Worm (Caenorhabditis elegans) whole organism, L1 larva: Measurements from ENCODE around the gene hpl-1.

Experiments used
- ama-1 ChIP-seq: fragments of 150-350 bp; optimal IDR thresholded peaks from 2 replicates; lab custom pipeline; 2014
- blmp-1 ChIP-seq: fragments of 150-350 bp; optimal IDR thresholded peaks from 2 replicates; lab custom pipeline; 2014; ENCODE audit warnings: missing biosample characterization, missing genetic modification characterization
- elt-2 ChIP-seq: sonication (generic microtip); optimal IDR thresholded peaks from 2 replicates; lab custom pipeline; 2016; ENCODE audit warnings: missing genetic modification characterization, mild to moderate bottlenecking, inconsistent platforms, missing compliant biosample characterization, missing genetic modification reagents
- fkh-4 ChIP-seq: sonication (generic microtip); optimal IDR thresholded peaks from 2 replicates; lab custom pipeline; 2016; ENCODE audit warnings: missing compliant biosample characterization, missing genetic modification characterization, borderline replicate concordance
- hlh-4 ChIP-seq: sonication (generic microtip); optimal IDR thresholded peaks from 2 replicates; lab custom pipeline; 2016; ENCODE audit warnings: mild to moderate bottlenecking, missing genetic modification characterization, missing compliant biosample characterization
- lin-13 ChIP-seq: fragments of 150-350 bp; optimal IDR thresholded peaks from 2 replicates; lab custom pipeline; 2014; ENCODE audit warnings: missing biosample characterization, missing genetic modification reagents, missing genetic modification characterization
- lsy-2 ChIP-seq, 2 experiments: fragments of 150-350 bp; optimal IDR thresholded peaks; 2 replicates each; lab custom pipeline; 2014; ENCODE audit warnings: missing biosample characterization in 2 of 2, missing genetic modification characterization in 2 of 2
- mdl-1 ChIP-seq, 2 experiments: fragments of 150-350 bp; optimal IDR thresholded peaks; 2 replicates each; lab custom pipeline; 2014 to 2017; ENCODE audit warnings: missing biosample characterization in 2 of 2, missing genetic modification characterization in 2 of 2, inconsistent platforms in 1 of 2
- nhr-237 ChIP-seq: fragments of 150-350 bp; optimal IDR thresholded peaks from 2 replicates; lab custom pipeline; 2014; ENCODE audit warnings: missing biosample characterization, missing genetic modification characterization
- nhr-76 ChIP-seq: sonication (generic microtip); optimal IDR thresholded peaks from 2 replicates; lab custom pipeline; 2017; ENCODE audit warnings: missing biosample characterization, missing genetic modification characterization
- pqm-1 ChIP-seq: sonication (generic microtip); optimal IDR thresholded peaks from 3 replicates; lab custom pipeline; 2017; ENCODE audit warnings: missing biosample characterization, missing genetic modification characterization
- snpc-4 ChIP-seq: fragments of 150-350 bp; optimal IDR thresholded peaks from 2 replicates; lab custom pipeline; 2014; ENCODE audit warnings: missing biosample characterization, missing genetic modification characterization
- unc-62 ChIP-seq: fragments of 150-350 bp; optimal IDR thresholded peaks from 2 replicates; lab custom pipeline; 2014; ENCODE audit warnings: missing biosample characterization, missing genetic modification reagents, missing genetic modification characterization
- ztf-11 ChIP-seq, 2 experiments: sonication (generic microtip); optimal IDR thresholded peaks; 2 replicates each; lab custom pipeline; 2016 to 2017; ENCODE audit warnings: missing genetic modification characterization in 2 of 2, missing biosample characterization in 1 of 2, missing compliant biosample characterization in 1 of 2

DNA sequence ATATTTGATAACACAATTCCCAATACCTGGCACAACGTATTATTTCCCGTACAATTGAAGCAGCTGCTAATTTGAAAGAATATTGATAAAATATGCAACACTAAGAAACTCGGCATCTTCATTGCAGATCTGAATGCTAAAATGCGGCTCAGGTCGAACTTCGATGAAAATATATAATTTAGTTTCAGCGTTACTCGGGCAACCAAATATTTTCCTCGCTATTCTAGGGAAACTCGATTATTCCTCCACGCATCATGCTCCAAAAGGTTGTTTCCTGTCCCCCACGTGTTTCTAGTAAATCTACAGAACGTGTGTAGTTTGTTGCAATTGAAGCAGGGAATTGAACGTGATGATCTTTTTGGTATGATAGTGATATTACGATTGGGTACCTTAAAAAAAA is 3.9 kb downstream of the hpl-1 start:
- TF ChIP-seq ztf-11 (tag; optimal IDR thresholded peaks at IDR 0.05; lab: Kevin White, UChicago) (no peak), nhr-237 (tag; lab: Kevin White, UChicago) (no peak), blmp-1 (tag; lab: Kevin White, UChicago) (no peak), hlh-4 (no peak), pqm-1 (tag; lab: Kevin White, UChicago) (no peak), nhr-76 (no peak), mdl-1 (tag; optimal IDR thresholded peaks at IDR 0.05; lab: Kevin White, UChicago) (no peak), lin-13 (GFP tag; lab: Kevin White, UChicago) (no peak), elt-2 (tag; lab: Kevin White, UChicago) (no peak), snpc-4 (tag; lab: Kevin White, UChicago) (no peak), unc-62 (GFP tag; lab: Kevin White, UChicago) (no peak), ama-1 (lab: Kevin White, UChicago) (no peak), lsy-2 (tag; optimal IDR thresholded peaks at IDR 0.05; lab: Kevin White, UChicago) (no peak), fkh-4 (no peak)
